Fruit fly (Drosophila melanogaster) whole organism, adult: ENCODE data around the gene Hph.

Experiments
- CG11617 ChIP-seq: fragments of 200-800 bp; sonication (Bioruptor generic); optimal IDR thresholded peaks from 2 replicates; lab custom pipeline; 2017; ENCODE audit warnings: mild to moderate bottlenecking, missing biosample characterization, missing genetic modification reagents, missing genetic modification characterization
- CG12768 ChIP-seq: fragments of 200-800 bp; sonication (Bioruptor generic); optimal IDR thresholded peaks from 2 replicates; lab custom pipeline; 2017; ENCODE audit warnings: missing biosample characterization, missing genetic modification characterization, mild to moderate bottlenecking, moderate library complexity, missing genetic modification reagents
- CG14711 ChIP-seq: fragments of 200-800 bp; sonication (Bioruptor generic); optimal IDR thresholded peaks from 2 replicates; lab custom pipeline; 2018; ENCODE audit warnings: missing biosample characterization, mild to moderate bottlenecking, missing genetic modification characterization, moderate library complexity
- CG1620 ChIP-seq: fragments of 200-800 bp; sonication (Bioruptor generic); optimal IDR thresholded peaks from 2 replicates; lab custom pipeline; 2016; ENCODE audit warnings: missing biosample characterization, missing genetic modification characterization
- CG33017 ChIP-seq: fragments of 200-800 bp; sonication (Bioruptor generic); optimal IDR thresholded peaks from 2 replicates; lab custom pipeline; 2018; ENCODE audit warnings: missing biosample characterization, mild to moderate bottlenecking, missing genetic modification characterization, moderate library complexity
- CG5204 ChIP-seq: fragments of 200-800 bp; sonication (Bioruptor generic); optimal IDR thresholded peaks from 2 replicates; lab custom pipeline; 2016; ENCODE audit warnings: missing biosample characterization, missing genetic modification characterization
- CG7045 ChIP-seq: fragments of 200-800 bp; sonication (Bioruptor generic); optimal IDR thresholded peaks from 2 replicates; lab custom pipeline; 2017; ENCODE audit warnings: missing biosample characterization, mild to moderate bottlenecking, missing genetic modification characterization
- CG7101 ChIP-seq: fragments of 200-800 bp; sonication (Bioruptor generic); optimal IDR thresholded peaks from 2 replicates; lab custom pipeline; 2018; ENCODE audit warnings: missing biosample characterization, mild to moderate bottlenecking, missing genetic modification characterization, moderate library complexity
- Clk ChIP-seq: fragments of 200-800 bp; sonication (Bioruptor generic); optimal IDR thresholded peaks from 2 replicates; lab custom pipeline; 2017; ENCODE audit warnings: missing biosample characterization, missing genetic modification characterization
- Crg-1 ChIP-seq: fragments of 200-800 bp; sonication (Bioruptor generic); optimal IDR thresholded peaks from 2 replicates; lab custom pipeline; 2016; ENCODE audit warnings: missing biosample characterization, missing genetic modification characterization
- Hr96 ChIP-seq: fragments of 200-800 bp; sonication (Bioruptor generic); optimal IDR thresholded peaks from 2 replicates; lab custom pipeline; 2016; ENCODE audit warnings: missing biosample characterization, missing genetic modification characterization
- Mnt ChIP-seq: fragments of 200-800 bp; sonication (Bioruptor generic); optimal IDR thresholded peaks from 2 replicates; lab custom pipeline; 2016; ENCODE audit warnings: missing biosample characterization, mild to moderate bottlenecking, missing genetic modification characterization
- bab1 ChIP-seq: fragments of 200-800 bp; sonication (Bioruptor generic); optimal IDR thresholded peaks from 3 replicates; lab custom pipeline; 2019; ENCODE audit warnings: missing biosample characterization, mild to moderate bottlenecking, missing genetic modification characterization, moderate library complexity
- cic ChIP-seq: fragments of 200-800 bp; sonication (Bioruptor generic); optimal IDR thresholded peaks from 2 replicates; lab custom pipeline; 2017; ENCODE audit warnings: missing biosample characterization, mild to moderate bottlenecking, missing genetic modification characterization, moderate library complexity
- cnc ChIP-seq, 2 experiments: fragments of >200 bp; optimal IDR thresholded peaks; 2 replicates each; lab custom pipeline; 2017
- kay ChIP-seq: fragments of 200-800 bp; sonication (Bioruptor generic); peaks from one replicate; lab custom pipeline; 2016; ENCODE audit warnings: missing biosample characterization, missing genetic modification characterization, borderline replicate concordance
- ovo ChIP-seq: fragments of 200-800 bp; sonication (Bioruptor generic); optimal IDR thresholded peaks from 2 replicates; lab custom pipeline; 2016; ENCODE audit warnings: missing biosample characterization, missing genetic modification characterization
- pad ChIP-seq: fragments of 200-800 bp; sonication (Bioruptor generic); optimal IDR thresholded peaks from 3 replicates; lab custom pipeline; 2017; ENCODE audit warnings: missing biosample characterization, missing genetic modification characterization, mild to moderate bottlenecking, moderate library complexity, missing genetic modification reagents
- tj ChIP-seq: fragments of 200-800 bp; sonication (Bioruptor generic); optimal IDR thresholded peaks from 3 replicates; lab custom pipeline; 2017; ENCODE audit warnings: missing biosample characterization, mild to moderate bottlenecking, missing genetic modification characterization, moderate library complexity
- toe ChIP-seq: fragments of 200-800 bp; sonication (Bioruptor generic); optimal IDR thresholded peaks from 2 replicates; lab custom pipeline; 2016; ENCODE audit warnings: missing biosample characterization, missing genetic modification characterization

The Hph gene

DNA sequence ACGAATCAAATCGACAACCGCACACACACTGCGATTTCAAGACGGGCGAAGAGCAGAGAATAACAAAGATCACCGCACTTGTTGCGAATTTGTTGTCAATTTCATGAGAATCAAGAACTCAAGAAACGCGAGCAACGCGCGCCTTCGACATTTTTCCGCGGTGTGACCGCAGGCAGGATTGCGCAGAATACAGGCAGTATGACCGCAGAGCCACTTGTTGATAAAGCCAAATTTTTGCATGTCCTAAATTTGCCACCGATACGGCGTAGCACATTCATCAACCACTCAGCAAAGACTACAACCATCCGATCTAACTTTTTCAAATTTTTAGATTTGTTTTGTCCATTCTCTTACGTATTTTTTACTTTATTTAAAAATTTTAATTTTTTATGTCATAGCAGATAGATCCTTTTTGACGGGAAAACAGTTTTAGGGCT is 39.5 kb upstream of the Hph start, which contains the start of gene cno:
TSS of gene cno (minus strand) at position 179 of the 437 bp plus-strand sequence.
- TF ChIP-seq tj (no peak), CG1620 (GFP tag; lab: Kevin White, UChicago) (peak; percentile 6), Hr96 (GFP tag; lab: Kevin White, UChicago) (no peak), bab1 (GFP tag; lab: Kevin White, UChicago) (peak; percentile 51), CG7101 (tag; lab: Kevin White, UChicago) (peak; percentile 26), CG7045 (no peak), Mnt (GFP tag; lab: Kevin White, UChicago) (peak; percentile 30), pad (GFP tag; lab: Kevin White, UChicago) (no peak), CG33017 (tag; lab: Kevin White, UChicago) (peak; percentile 18), ovo (no peak)

DNA sequence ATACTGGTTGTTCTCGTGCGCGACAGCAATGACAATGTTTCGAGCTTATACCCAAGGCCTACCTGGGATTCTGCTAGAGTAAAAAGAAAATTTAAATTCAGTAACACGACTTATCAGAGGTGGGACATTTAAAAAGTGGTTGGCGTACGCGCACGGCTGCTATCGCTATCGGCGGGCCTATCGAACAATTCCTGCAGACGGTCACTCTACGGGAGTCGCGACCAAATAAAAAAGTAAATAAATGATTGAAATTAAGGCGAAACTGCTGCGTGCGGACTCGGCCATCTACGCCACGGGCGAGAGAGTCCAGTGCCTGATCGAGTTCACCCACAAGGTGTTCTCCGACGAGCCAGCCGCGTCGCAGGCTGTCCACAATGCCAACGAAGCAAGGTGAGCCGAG is 37.4 kb upstream of the Hph start, which contains the start of the genes Prosbeta2R2 and CG1116:
TSS of gene Prosbeta2R2 (minus strand) at position 63 of the 400 bp plus-strand sequence.
TSS of gene CG1116 (plus strand) at position 192 of the 400 bp plus-strand sequence.
- TF ChIP-seq bab1 (GFP tag; lab: Kevin White, UChicago) (peak; percentile 11), CG7045 (no peak), cic (GFP tag; lab: Kevin White, UChicago) (no peak), CG1620 (GFP tag; lab: Kevin White, UChicago) (no peak)

DNA sequence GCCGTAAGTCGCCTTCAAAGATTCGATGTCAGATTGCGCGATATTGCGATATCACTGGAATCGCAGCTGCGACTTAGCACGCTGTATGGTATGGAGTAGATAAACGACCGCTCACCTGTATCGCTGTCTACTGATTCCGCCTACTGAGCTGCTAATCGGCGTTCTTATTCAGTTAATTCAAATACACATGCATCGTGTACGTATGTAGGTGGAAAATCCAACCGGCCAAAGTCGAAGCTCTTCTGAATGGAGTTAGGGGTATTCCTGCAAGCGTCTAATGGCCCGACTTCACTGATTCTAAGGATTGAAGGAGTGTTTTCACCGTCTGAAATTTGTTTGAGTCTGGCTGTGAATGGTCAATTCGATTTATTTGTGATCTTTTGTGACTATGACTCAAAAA is 33.7 kb upstream of the Hph start, which contains the start of gene CG2604:
TSS of gene CG2604 (minus strand) at position 231 of the 400 bp plus-strand sequence.
- peak; percentile 12 for TF ChIP-seq CG14711
- peak; percentile 71 for TF ChIP-seq toe (GFP tag; lab: Kevin White, UChicago)
- no peak for TF ChIP-seq CG7101 (tag; lab: Kevin White, UChicago)
- TF ChIP-seq pad (GFP tag; lab: Kevin White, UChicago): peak; percentile 25
- no peak for TF ChIP-seq ovo
- TF ChIP-seq kay: no peak
- peak; percentile 28 for TF ChIP-seq CG33017 (tag; lab: Kevin White, UChicago)
- no peak for TF ChIP-seq Crg-1 (GFP tag; lab: Kevin White, UChicago)
- peak; percentile 62 for TF ChIP-seq cic (GFP tag; lab: Kevin White, UChicago)
- no peak for TF ChIP-seq cnc (optimal IDR thresholded peaks at IDR 0.05; lab: Kevin White, UChicago)
- no peak for TF ChIP-seq CG5204 (GFP tag; lab: Kevin White, UChicago)
- TF ChIP-seq Clk (GFP tag; lab: Kevin White, UChicago): no peak
- peak; percentile 1 for TF ChIP-seq CG11617 (GFP tag; lab: Kevin White, UChicago)
- peak; percentile 83 for TF ChIP-seq CG12768
- TF ChIP-seq bab1 (GFP tag; lab: Kevin White, UChicago): peak; percentile 14
- peak; percentile 29 for TF ChIP-seq tj
- peak; percentile 84 for TF ChIP-seq Mnt (GFP tag; lab: Kevin White, UChicago)
- no peak for TF ChIP-seq CG7045
- no peak for TF ChIP-seq Hr96 (GFP tag; lab: Kevin White, UChicago)
- peak; percentile 32 for TF ChIP-seq CG1620 (GFP tag; lab: Kevin White, UChicago)

DNA sequence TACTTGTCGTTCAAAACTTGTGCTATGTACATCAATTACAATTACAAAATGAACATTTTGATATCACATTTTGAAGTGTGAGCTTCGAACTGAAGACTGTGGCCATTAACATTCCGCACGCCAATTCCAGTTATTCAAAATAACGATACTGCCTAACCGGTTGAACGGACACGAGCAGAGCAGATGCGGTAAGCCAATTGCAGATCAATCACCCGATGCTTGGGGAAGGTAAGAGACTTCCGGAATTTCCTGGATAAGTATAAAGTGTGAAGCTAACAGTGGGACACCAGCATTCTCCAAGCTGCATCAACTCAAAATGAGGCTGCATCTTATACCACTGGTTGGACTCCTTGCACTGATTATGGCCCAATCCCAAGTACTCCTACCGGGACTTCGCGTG is 33.0 kb upstream of the Hph start, which contains the start of gene CG14664:
TSS of gene CG14664 (plus strand) at position 301 of the 400 bp plus-strand sequence.
- TF ChIP-seq Hr96 (GFP tag; lab: Kevin White, UChicago): no peak
- no peak for TF ChIP-seq cic (GFP tag; lab: Kevin White, UChicago)
- TF ChIP-seq Mnt (GFP tag; lab: Kevin White, UChicago): no peak
- no peak for TF ChIP-seq CG5204 (GFP tag; lab: Kevin White, UChicago)
- no peak for TF ChIP-seq CG12768
- TF ChIP-seq Crg-1 (GFP tag; lab: Kevin White, UChicago): no peak
- TF ChIP-seq pad (GFP tag; lab: Kevin White, UChicago): no peak
- TF ChIP-seq Clk (GFP tag; lab: Kevin White, UChicago): no peak
- no peak for TF ChIP-seq CG11617 (GFP tag; lab: Kevin White, UChicago)

DNA sequence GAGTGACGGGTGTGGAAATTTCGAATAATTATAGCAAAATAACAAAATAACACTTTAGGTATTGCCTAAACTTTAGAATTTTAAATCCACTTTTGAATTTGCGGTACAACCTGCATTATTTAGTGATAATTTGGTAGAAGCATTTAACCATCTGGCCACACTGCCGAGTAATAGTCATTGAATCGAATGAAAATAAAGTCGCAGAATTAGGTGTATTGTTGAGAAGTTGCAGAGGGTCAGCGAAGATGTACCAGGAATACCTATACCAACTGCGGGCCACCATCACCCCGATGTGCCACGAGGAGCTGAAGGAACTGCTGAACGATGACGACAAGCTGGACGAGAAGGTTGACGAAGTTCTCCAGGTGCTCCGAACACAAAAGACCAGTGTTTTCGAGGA is 30.8 kb upstream of the Hph start, which contains the start of gene Vps37B:
TSS of gene Vps37B (plus strand) at position 134 of the 400 bp plus-strand sequence.
- TF ChIP-seq CG7101 (tag; lab: Kevin White, UChicago) (no peak), CG7045 (no peak), CG14711 (no peak)

DNA sequence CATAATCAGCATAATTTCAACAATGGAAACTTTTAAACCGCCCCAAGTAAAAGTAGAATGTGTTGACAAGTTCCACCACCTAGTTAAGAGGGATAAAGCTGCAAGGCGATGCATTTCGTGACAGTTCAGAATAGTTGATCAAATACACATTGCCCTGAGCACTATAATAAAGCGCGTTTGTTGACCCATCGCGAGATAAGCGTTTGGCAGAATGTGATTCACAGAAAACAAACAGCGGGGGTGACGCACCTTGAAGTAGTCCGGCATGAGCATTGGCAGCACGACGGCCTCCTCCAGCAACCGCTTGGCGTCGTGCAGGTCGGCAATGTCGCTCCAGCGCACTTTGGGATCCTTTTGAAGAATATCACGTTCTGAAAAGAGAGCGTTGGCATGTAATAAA is 27.4 kb upstream of the Hph start:
- TF ChIP-seq CG7045 (peak; percentile 15), pad (GFP tag; lab: Kevin White, UChicago) (no peak), cic (GFP tag; lab: Kevin White, UChicago) (peak; percentile 54), CG14711 (no peak), CG12768 (peak; percentile 6), cnc (optimal IDR thresholded peaks at IDR 0.05; lab: Kevin White, UChicago) (no peak), toe (GFP tag; lab: Kevin White, UChicago) (no peak), CG1620 (GFP tag; lab: Kevin White, UChicago) (no peak), Clk (GFP tag; lab: Kevin White, UChicago) (no peak)
